Worm (Caenorhabditis elegans): ENCODE measurements around the gene Y17D7B.4.
"Not testable (repeated sequence)": the region's sequence is repeated elsewhere in the genome, so short reads cannot be mapped to it uniquely, and the experiment has no call there.

Gene Y17D7B.4

ce11 chrV:18760174-18760573, 16.3 kb downstream of the Y17D7B.4 start, which contains the start of gene F11D11.3:
Gene F11D11.3, minus strand, starts transcription at chrV:18760274.
- TF ChIP-seq mep-1 (tag; optimal IDR thresholded peaks at IDR 0.05) (no peak), M03D4.4 (tag; optimal IDR thresholded peaks at IDR 0.05) (no peak), mls-2 (tag; optimal IDR thresholded peaks at IDR 0.05) (no peak), elt-1 (tag; optimal IDR thresholded peaks at IDR 0.05; ENCODE audit: borderline replicate concordance, insufficient read depth) (no peak), drap-1 (GFP tag; optimal IDR thresholded peaks at IDR 0.05) (no peak), zip-8 (tag; optimal IDR thresholded peaks at IDR 0.05) (no peak), lin-32 (GFP tag; optimal IDR thresholded peaks at IDR 0.05) (no peak)

ce11 chrV:18754328-18754727, 22.2 kb downstream of the Y17D7B.4 start, which contains the start of gene clec-254:
Gene clec-254, minus strand, starts transcription at chrV:18754428.
- TF ChIP-seq ztf-11, mep-1, zip-8 (tag; optimal IDR thresholded peaks at IDR 0.05): not testable (repeated sequence)

- no peak for TF ChIP-seq lin-13 (tag; optimal IDR thresholded peaks at IDR 0.05)
- no peak for TF ChIP-seq nhr-237 (tag; optimal IDR thresholded peaks at IDR 0.05)
- TF ChIP-seq mep-1 (tag; optimal IDR thresholded peaks at IDR 0.05): no peak
- TF ChIP-seq unc-62 (GFP tag; optimal IDR thresholded peaks at IDR 0.05): no peak
- no peak for TF ChIP-seq elt-3 (tag; optimal IDR thresholded peaks at IDR 0.05)
- no peak for TF ChIP-seq drap-1 (GFP tag; optimal IDR thresholded peaks at IDR 0.05)
- TF ChIP-seq ceh-83 (GFP tag; optimal IDR thresholded peaks at IDR 0.05): no peak
- no peak for TF ChIP-seq ceh-39 (tag; optimal IDR thresholded peaks at IDR 0.05)
- no peak for TF ChIP-seq blmp-1 (tag; optimal IDR thresholded peaks at IDR 0.05)
- no peak for TF ChIP-seq M03D4.4 (tag; optimal IDR thresholded peaks at IDR 0.05)
- no peak for TF ChIP-seq ztf-11 (tag; optimal IDR thresholded peaks at IDR 0.05)
- TF ChIP-seq mab-5 (tag; optimal IDR thresholded peaks at IDR 0.05): no peak
- no peak for TF ChIP-seq unc-39 (tag; optimal IDR thresholded peaks at IDR 0.05)
- no peak for TF ChIP-seq lin-32 (GFP tag; optimal IDR thresholded peaks at IDR 0.05)
- TF ChIP-seq ces-1 (GFP tag; optimal IDR thresholded peaks at IDR 0.05): no peak
- no peak for TF ChIP-seq hlh-1 (tag; optimal IDR thresholded peaks at IDR 0.05)
- TF ChIP-seq ham-2 (GFP tag; optimal IDR thresholded peaks at IDR 0.05): no peak
- TF ChIP-seq flh-1 (GFP tag; optimal IDR thresholded peaks at IDR 0.05): no peak
- no peak for TF ChIP-seq sptf-1 (tag; optimal IDR thresholded peaks at IDR 0.05)
- no peak for TF ChIP-seq mls-2 (tag; optimal IDR thresholded peaks at IDR 0.05)
Observed at ce11 chrV:18753036-18753435, 23.5 kb downstream of the Y17D7B.4 start, which contains the start of gene F11D11.6. Gene F11D11.6, minus strand, starts transcription at chrV:18753136.

ce11 chrV:18750445-18750844, 26.0 kb downstream of the Y17D7B.4 start, which contains the start of the genes F11D11.21 and F11D11.12:
Gene F11D11.21, minus strand, starts transcription at chrV:18750545.
Gene F11D11.12, minus strand, starts transcription at chrV:18750682.
- no peak for TF ChIP-seq lin-13 (tag; optimal IDR thresholded peaks at IDR 0.05)
- TF ChIP-seq sptf-1 (tag; optimal IDR thresholded peaks at IDR 0.05): no peak
- TF ChIP-seq elt-1 (tag; optimal IDR thresholded peaks at IDR 0.05; ENCODE audit: borderline replicate concordance, insufficient read depth): no peak
- TF ChIP-seq M03D4.4 (tag; optimal IDR thresholded peaks at IDR 0.05): no peak
- TF ChIP-seq cnd-1 (tag; optimal IDR thresholded peaks at IDR 0.05): no peak
- no peak for TF ChIP-seq drap-1 (GFP tag; optimal IDR thresholded peaks at IDR 0.05)
- TF ChIP-seq sem-2 (GFP tag; optimal IDR thresholded peaks at IDR 0.05): no peak
- no peak for TF ChIP-seq elt-3 (tag; optimal IDR thresholded peaks at IDR 0.05)
- no peak for TF ChIP-seq bed-3 (GFP tag; optimal IDR thresholded peaks at IDR 0.05)
- no peak for TF ChIP-seq flh-1 (GFP tag; optimal IDR thresholded peaks at IDR 0.05)
- no peak for TF ChIP-seq ztf-11 (tag; optimal IDR thresholded peaks at IDR 0.05)

ce11 chrV:18748726-18749125, 27.8 kb downstream of the Y17D7B.4 start, which contains the start of gene clec-252:
Gene clec-252, minus strand, starts transcription at chrV:18748826.
- no peak for TF ChIP-seq tbx-8 (GFP tag; optimal IDR thresholded peaks at IDR 0.05)
- TF ChIP-seq nhr-2 (tag; optimal IDR thresholded peaks at IDR 0.05): no peak
- TF ChIP-seq bed-3 (GFP tag; optimal IDR thresholded peaks at IDR 0.05): no peak
- TF ChIP-seq ces-1 (GFP tag; optimal IDR thresholded peaks at IDR 0.05): no peak
- no peak for TF ChIP-seq nhr-28 (tag; optimal IDR thresholded peaks at IDR 0.05)
- no peak for TF ChIP-seq pha-4 (tag; optimal IDR thresholded peaks at IDR 0.05)
- no peak for TF ChIP-seq mls-2 (tag; optimal IDR thresholded peaks at IDR 0.05)
- TF ChIP-seq hlh-1 (tag; optimal IDR thresholded peaks at IDR 0.05): no peak
- TF ChIP-seq ceh-83 (GFP tag; optimal IDR thresholded peaks at IDR 0.05): no peak
- TF ChIP-seq sem-2 (GFP tag; optimal IDR thresholded peaks at IDR 0.05): no peak

All from whole organism, mixed stage, embryonic.